Worm (Caenorhabditis elegans) whole organism, midembryonic: ENCODE data around the gene wee-1.3.

ENCODE experiments used
- cog-1 ChIP-seq: sonication (generic microtip); optimal IDR thresholded peaks from 2 replicates; lab custom pipeline; 2016; ENCODE audit warnings: missing genetic modification characterization, missing compliant biosample characterization
- ref-1 ChIP-seq: fragments of 200-800 bp; sonication (Bioruptor generic); conservative IDR thresholded peaks from 2 replicates; pipeline ENCODE4 v1.3.6; 2022; ENCODE audit warnings: missing genetic modification reagents, missing genetic modification characterization, missing compliant biosample characterization
- tab-1 ChIP-seq: fragments of 200-800 bp; sonication (Bioruptor generic); IDR thresholded peaks from 2 replicates; pipeline ENCODE4 v1.3.6; 2022; ENCODE audit warnings: missing genetic modification characterization, missing compliant biosample characterization

DNA sequence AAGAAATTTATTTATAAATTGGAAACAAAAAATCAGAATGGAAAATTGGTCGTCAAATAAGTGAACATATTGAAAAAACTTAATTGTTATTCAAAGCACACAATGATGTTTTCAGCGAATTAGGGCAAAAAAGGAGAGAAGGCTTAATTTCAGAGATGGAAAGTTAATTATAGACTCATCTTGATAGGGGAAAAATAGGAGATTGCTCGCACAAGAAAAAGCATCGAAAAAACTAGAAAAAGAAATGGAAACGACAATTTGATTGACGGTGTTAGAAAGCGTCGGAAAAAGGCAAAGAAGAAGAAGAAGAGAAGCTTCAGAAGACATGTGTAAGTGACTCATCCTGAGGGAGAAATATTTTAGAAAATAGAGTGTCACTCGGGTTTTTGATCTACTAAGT is 20.3 kb downstream of the wee-1.3 start:
- TF ChIP-seq tab-1 (GFP tag; lab: Robert Waterston, UW) (no peak), cog-1 (tag; lab: Kevin White, UChicago) (no peak), ref-1 (GFP tag; lab: Robert Waterston, UW) (no peak)
